Worm (Caenorhabditis elegans): ENCODE measurements around the gene F59A7.11.

The F59A7.11 gene

DNA sequence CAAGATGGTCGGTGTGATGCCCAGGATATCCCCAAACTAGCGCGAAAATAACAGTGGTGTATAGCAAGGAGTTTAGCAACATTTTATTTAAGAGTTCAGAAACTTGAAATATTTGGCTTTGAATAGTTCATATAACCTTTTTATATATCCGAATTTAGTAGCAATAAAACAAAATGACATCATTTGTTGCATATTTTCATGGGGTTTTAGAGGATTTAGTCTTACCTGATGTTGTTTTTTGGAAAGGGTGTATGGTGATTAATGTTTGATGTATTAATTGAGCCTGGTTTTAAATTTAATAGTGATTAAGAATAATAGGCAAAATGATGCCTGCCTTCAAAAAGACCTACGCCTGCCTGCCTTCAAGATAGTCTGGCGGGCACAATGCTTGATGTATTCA lies 2.7 kb upstream of the F59A7.11 start, which contains the start of gene F59A7.2:
Gene F59A7.2 (minus strand): TSS at position 101 of the 400 bp plus-strand sequence.
- TF ChIP-seq nhr-76 (tag; optimal IDR thresholded peaks at IDR 0.05) (no peak), nfya-1 (tag; optimal IDR thresholded peaks at IDR 0.05; ENCODE audit: insufficient read depth) (no peak), daf-12 (tag; optimal IDR thresholded peaks at IDR 0.05) (no peak), nhr-11 (tag; optimal IDR thresholded peaks at IDR 0.05) (no peak), mdl-1 (tag; optimal IDR thresholded peaks at IDR 0.05) (no peak), nhr-237 (tag; optimal IDR thresholded peaks at IDR 0.05) (no peak), lsy-12 (tag; optimal IDR thresholded peaks at IDR 0.05) (no peak), aly-2 (tag; optimal IDR thresholded peaks at IDR 0.05) (no peak), fkh-10 (GFP tag; optimal IDR thresholded peaks at IDR 0.05) (no peak)

DNA sequence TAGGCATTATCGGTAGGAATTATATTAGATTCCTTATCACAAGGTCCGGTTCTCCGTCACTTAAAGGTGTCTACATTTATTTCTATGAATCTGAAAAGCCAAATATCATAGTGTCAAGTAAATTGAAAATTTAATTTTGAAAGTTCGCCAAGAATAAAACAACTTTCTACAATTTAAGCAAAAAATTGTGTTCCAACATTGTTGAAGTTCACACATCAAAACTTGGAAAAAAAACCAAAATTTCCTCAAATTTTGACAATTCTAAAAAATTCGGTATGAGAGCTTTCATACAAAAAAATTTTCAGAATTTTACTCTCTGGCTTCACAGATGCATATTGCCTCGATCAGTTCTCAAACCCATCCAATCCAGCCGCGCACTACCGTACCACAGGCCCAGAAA lies 1.9 kb downstream of the F59A7.11 start, which contains the start of gene F59A7.7:
Gene F59A7.7 (plus strand): TSS at position 301 of the 400 bp plus-strand sequence.
- TF ChIP-seq nhr-77 (tag; optimal IDR thresholded peaks at IDR 0.05) (no peak), zag-1 (tag; optimal IDR thresholded peaks at IDR 0.05) (no peak), R02D3.7 (tag; optimal IDR thresholded peaks at IDR 0.05) (no peak), ceh-28 (tag; optimal IDR thresholded peaks at IDR 0.05) (no peak), lin-39 (tag; optimal IDR thresholded peaks at IDR 0.05) (no peak), unc-62 (GFP tag; optimal IDR thresholded peaks at IDR 0.05) (no peak), ztf-4 (tag; optimal IDR thresholded peaks at IDR 0.05) (no peak), hmg-11 (tag; optimal IDR thresholded peaks at IDR 0.05) (no peak), skn-1 (tag; optimal IDR thresholded peaks at IDR 0.05) (no peak)

DNA sequence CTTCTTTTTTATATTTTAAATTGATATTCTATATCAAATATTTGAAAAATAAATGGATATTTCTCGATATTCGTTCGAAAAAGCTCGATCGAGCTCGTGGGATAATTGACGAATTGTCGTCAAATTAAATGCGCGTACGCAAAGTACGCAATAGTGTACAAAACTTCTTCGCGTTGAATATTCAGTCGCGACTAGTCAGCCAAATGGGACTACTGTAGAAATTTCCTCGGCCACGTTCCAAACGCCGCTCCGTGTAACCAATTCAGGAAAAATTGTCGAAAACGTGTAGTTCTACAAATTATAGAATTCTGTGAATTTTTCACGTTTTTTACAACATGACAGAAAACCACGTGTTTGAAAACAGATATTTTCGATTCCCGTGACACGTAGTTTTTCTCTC lies 5.3 kb downstream of the F59A7.11 start:
- no peak for TF ChIP-seq skn-1 (tag; optimal IDR thresholded peaks at IDR 0.05)
- peak; percentile 11 for TF ChIP-seq pqm-1 (tag; optimal IDR thresholded peaks at IDR 0.05)
- TF ChIP-seq egl-27 (tag; optimal IDR thresholded peaks at IDR 0.05), result no peak
- peak; percentile 55 for TF ChIP-seq elt-2 (tag; optimal IDR thresholded peaks at IDR 0.05)
- TF ChIP-seq snpc-4 (tag; optimal IDR thresholded peaks at IDR 0.05), result no peak
- peak; percentile 35 for TF ChIP-seq R02D3.7 (tag; optimal IDR thresholded peaks at IDR 0.05)
- TF ChIP-seq nhr-43 (tag; optimal IDR thresholded peaks at IDR 0.05; ENCODE audit: poor library complexity, severe bottlenecking), result peak; percentile 44
- peak; percentile 35 for TF ChIP-seq nhr-23 (tag; optimal IDR thresholded peaks at IDR 0.05)
- no peak for TF ChIP-seq ceh-28 (tag; optimal IDR thresholded peaks at IDR 0.05)
- no peak for TF ChIP-seq zag-1 (tag; optimal IDR thresholded peaks at IDR 0.05)
- TF ChIP-seq fkh-2 (tag; optimal IDR thresholded peaks at IDR 0.05), result no peak
- TF ChIP-seq lin-15B (tag; optimal IDR thresholded peaks at IDR 0.05), result peak; percentile 68
- no peak for TF ChIP-seq mdl-1 (tag; optimal IDR thresholded peaks at IDR 0.05)

- TF ChIP-seq pqm-1 (tag; optimal IDR thresholded peaks at IDR 0.05) (no peak), hmg-11 (tag; optimal IDR thresholded peaks at IDR 0.05) (no peak), fkh-2 (tag; optimal IDR thresholded peaks at IDR 0.05) (no peak), unc-62 (GFP tag; optimal IDR thresholded peaks at IDR 0.05) (no peak), nhr-12 (tag; optimal IDR thresholded peaks at IDR 0.05) (no peak), snpc-4 (tag; optimal IDR thresholded peaks at IDR 0.05) (no peak), elt-3 (tag; optimal IDR thresholded peaks at IDR 0.05) (no peak), nhr-23 (tag; optimal IDR thresholded peaks at IDR 0.05) (no peak), daf-12 (tag; optimal IDR thresholded peaks at IDR 0.05) (no peak), tbx-2 (tag; optimal IDR thresholded peaks at IDR 0.05) (no peak), skn-1 (tag; optimal IDR thresholded peaks at IDR 0.05) (no peak), nhr-67 (tag; optimal IDR thresholded peaks at IDR 0.05) (no peak), lsy-12 (tag; optimal IDR thresholded peaks at IDR 0.05) (no peak), ZK546.5 (tag; optimal IDR thresholded peaks at IDR 0.05) (no peak)
These were observed 9.1 kb downstream of the F59A7.11 start, which contains the start of gene cysl-4 for ce11 chrV:2004659-2005058. TSS of gene cysl-4 (plus strand) at chrV:2004959.

DNA sequence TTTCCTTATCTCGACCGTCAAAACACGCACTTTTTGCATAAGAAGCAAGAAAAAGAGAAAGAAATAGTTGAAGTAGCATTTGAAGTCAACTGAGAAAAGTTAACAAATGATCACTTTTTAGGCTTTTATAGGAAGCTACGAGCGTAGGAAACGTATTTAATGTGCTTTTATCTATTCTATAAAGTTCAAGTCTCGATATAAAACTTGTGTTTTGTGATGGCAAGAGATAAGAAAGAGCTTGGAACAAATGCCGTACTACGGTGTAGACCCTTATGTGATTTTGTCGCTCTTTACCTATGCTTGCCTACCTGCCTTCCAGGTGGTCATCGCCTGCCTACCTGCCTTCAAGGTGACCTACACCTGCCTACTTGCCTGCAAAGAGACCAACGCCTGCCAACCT lies 9.5 kb downstream of the F59A7.11 start, which contains the start of gene clec-206:
Gene clec-206 (minus strand): TSS at position 101 of the 400 bp plus-strand sequence.
- TF ChIP-seq elt-1 (tag; optimal IDR thresholded peaks at IDR 0.05) (no peak), eor-1 (tag; optimal IDR thresholded peaks at IDR 0.05) (no peak), fos-1 (tag; optimal IDR thresholded peaks at IDR 0.05) (no peak), ceh-28 (tag; optimal IDR thresholded peaks at IDR 0.05) (no peak), nhr-43 (tag; optimal IDR thresholded peaks at IDR 0.05; ENCODE audit: poor library complexity, severe bottlenecking) (no peak), daf-12 (tag; optimal IDR thresholded peaks at IDR 0.05) (no peak), elt-3 (tag; optimal IDR thresholded peaks at IDR 0.05) (no peak), unc-62 (GFP tag; optimal IDR thresholded peaks at IDR 0.05) (no peak), mdl-1 (tag; optimal IDR thresholded peaks at IDR 0.05) (no peak), elt-2 (tag; optimal IDR thresholded peaks at IDR 0.05) (no peak)

Data from whole organism, L3 larva.